Fruit fly (Drosophila melanogaster) whole organism, prepupa: Measurements from ENCODE around the gene CG42729.

ENCODE experiments used
- Blimp-1 ChIP-seq: fragments of 200-800 bp; sonication (Bioruptor generic); optimal IDR thresholded peaks from 3 replicates; lab custom pipeline; 2017; ENCODE audit warnings: missing biosample characterization, missing genetic modification characterization, mild to moderate bottlenecking, moderate library complexity, missing genetic modification reagents
- CG10631 ChIP-seq: fragments of 200-800 bp; sonication (Bioruptor generic); optimal IDR thresholded peaks from 2 replicates; lab custom pipeline; 2016; ENCODE audit warnings: missing biosample characterization, missing genetic modification characterization
- CG10669 ChIP-seq: fragments of 200-800 bp; sonication (Bioruptor generic); optimal IDR thresholded peaks from 3 replicates; lab custom pipeline; 2018; ENCODE audit warnings: missing biosample characterization, mild to moderate bottlenecking, missing genetic modification characterization, moderate library complexity
- CG11294 ChIP-seq: fragments of 200-800 bp; sonication (Bioruptor generic); IDR thresholded peaks from 2 replicates; pipeline ENCODE4 v1.3.6; 2022; ENCODE audit warnings: missing biosample characterization, missing genetic modification characterization
- CG11762 ChIP-seq: fragments of 200-800 bp; sonication (Bioruptor generic); optimal IDR thresholded peaks from 3 replicates; lab custom pipeline; 2016; ENCODE audit warnings: missing biosample characterization, missing genetic modification characterization; ENCODE audit not compliant: insufficient read depth
- CG11902 ChIP-seq: fragments of 200-800 bp; sonication (Bioruptor generic); optimal IDR thresholded peaks from 3 replicates; lab custom pipeline; 2016; ENCODE audit warnings: missing biosample characterization, missing genetic modification characterization
- CG15336 ChIP-seq: fragments of 200-800 bp; sonication (Bioruptor generic); IDR thresholded peaks from 2 replicates; pipeline ENCODE4 v1.3.6; 2022; ENCODE audit warnings: missing biosample characterization, missing genetic modification characterization
- CG1621 ChIP-seq: fragments of 200-800 bp; sonication (Bioruptor generic); optimal IDR thresholded peaks from 3 replicates; lab custom pipeline; 2018; ENCODE audit warnings: missing biosample characterization, mild to moderate bottlenecking, missing genetic modification characterization
- CG16779 ChIP-seq: fragments of 200-800 bp; sonication (Bioruptor generic); optimal IDR thresholded peaks from 3 replicates; lab custom pipeline; 2017; ENCODE audit warnings: missing biosample characterization, mild to moderate bottlenecking, missing genetic modification characterization
- CG3032 ChIP-seq: fragments of 200-800 bp; optimal IDR thresholded peaks from 2 replicates; lab custom pipeline; 2019; ENCODE audit warnings: missing biosample characterization, mild to moderate bottlenecking, missing genetic modification characterization, moderate library complexity
- CG31627 ChIP-seq: fragments of 200-800 bp; sonication (Bioruptor generic); optimal IDR thresholded peaks from 3 replicates; lab custom pipeline; 2016; ENCODE audit warnings: missing biosample characterization, missing genetic modification characterization
- CG32006 ChIP-seq: fragments of 200-800 bp; sonication (Bioruptor generic); optimal IDR thresholded peaks from 3 replicates; lab custom pipeline; 2017; ENCODE audit warnings: missing biosample characterization, mild to moderate bottlenecking, missing genetic modification characterization
- CG3919 ChIP-seq: fragments of 200-800 bp; sonication (Bioruptor generic); optimal IDR thresholded peaks from 3 replicates; lab custom pipeline; 2016; ENCODE audit warnings: missing biosample characterization, missing genetic modification characterization
- CG6276 ChIP-seq: fragments of 200-800 bp; sonication (Bioruptor generic); optimal IDR thresholded peaks from 2 replicates; lab custom pipeline; 2017; ENCODE audit warnings: missing biosample characterization, mild to moderate bottlenecking, missing genetic modification characterization
- CG6792 ChIP-seq: fragments of 200-800 bp; sonication (Bioruptor generic); optimal IDR thresholded peaks from 3 replicates; lab custom pipeline; 2016; ENCODE audit warnings: missing biosample characterization, missing genetic modification characterization
- CG6808 ChIP-seq: fragments of 200-800 bp; sonication (Bioruptor generic); optimal IDR thresholded peaks from 3 replicates; lab custom pipeline; 2017; ENCODE audit warnings: missing biosample characterization, missing genetic modification characterization, mild to moderate bottlenecking, moderate library complexity, missing genetic modification reagents
- CG6854 ChIP-seq: fragments of 200-800 bp; sonication (Bioruptor generic); optimal IDR thresholded peaks from 2 replicates; lab custom pipeline; 2017; ENCODE audit warnings: missing biosample characterization, mild to moderate bottlenecking, missing genetic modification characterization
- CG7368 ChIP-seq: fragments of 200-800 bp; sonication (Bioruptor generic); optimal IDR thresholded peaks from 3 replicates; lab custom pipeline; 2016; ENCODE audit warnings: missing biosample characterization, missing genetic modification characterization
- CG8119 ChIP-seq: fragments of 200-800 bp; sonication (Bioruptor generic); IDR thresholded peaks from 3 replicates; pipeline ENCODE4 v1.3.6; 2022; ENCODE audit warnings: missing biosample characterization, missing genetic modification characterization
- CG8319 ChIP-seq: fragments of 200-800 bp; sonication (Bioruptor generic); optimal IDR thresholded peaks from 3 replicates; lab custom pipeline; 2016; ENCODE audit warnings: missing biosample characterization, missing genetic modification characterization
- CG8632 ChIP-seq: fragments of 200-800 bp; sonication (Bioruptor generic); optimal IDR thresholded peaks from 3 replicates; lab custom pipeline; 2016; ENCODE audit warnings: missing biosample characterization, missing genetic modification characterization
- CG9139 ChIP-seq: fragments of 200-800 bp; sonication (Bioruptor generic); optimal IDR thresholded peaks from 3 replicates; lab custom pipeline; 2017; ENCODE audit warnings: missing biosample characterization, mild to moderate bottlenecking, missing genetic modification characterization
- Eip75B ChIP-seq: fragments of 200-800 bp; sonication (Bioruptor generic); optimal IDR thresholded peaks from 3 replicates; lab custom pipeline; 2016; ENCODE audit warnings: missing biosample characterization, missing genetic modification characterization
- Eip78C ChIP-seq: fragments of 200-800 bp; sonication (Bioruptor generic); peaks from one replicate; lab custom pipeline; 2016; ENCODE audit warnings: missing biosample characterization, missing genetic modification characterization
- Ets96B ChIP-seq: fragments of 200-800 bp; optimal IDR thresholded peaks from 2 replicates; lab custom pipeline; 2019; ENCODE audit warnings: missing biosample characterization, mild to moderate bottlenecking, missing genetic modification characterization, moderate library complexity
- Gug ChIP-seq: fragments of 200-800 bp; sonication (Bioruptor generic); IDR thresholded peaks from 2 replicates; pipeline ENCODE4 v1.3.6; 2022; ENCODE audit warnings: missing biosample characterization, missing genetic modification characterization
- Lpt ChIP-seq: fragments of 200-800 bp; sonication (Bioruptor generic); optimal IDR thresholded peaks from 3 replicates; lab custom pipeline; 2016; ENCODE audit warnings: missing biosample characterization, missing genetic modification characterization
- Met ChIP-seq: fragments of 200-800 bp; sonication (Bioruptor generic); optimal IDR thresholded peaks from 3 replicates; lab custom pipeline; 2016; ENCODE audit warnings: missing biosample characterization, missing genetic modification characterization
- OdsH ChIP-seq: fragments of 200-800 bp; sonication (Bioruptor generic); optimal IDR thresholded peaks from 3 replicates; lab custom pipeline; 2016; ENCODE audit warnings: missing biosample characterization, missing genetic modification characterization
- Smox ChIP-seq: fragments of 200-800 bp; sonication (Bioruptor generic); optimal IDR thresholded peaks from 3 replicates; lab custom pipeline; 2016; ENCODE audit warnings: missing biosample characterization, missing genetic modification characterization
- Sox102F ChIP-seq: fragments of 200-800 bp; sonication (Bioruptor generic); optimal IDR thresholded peaks from 2 replicates; lab custom pipeline; 2016; ENCODE audit warnings: missing biosample characterization, mild to moderate bottlenecking, missing genetic modification characterization
- Sox14 ChIP-seq: fragments of 200-800 bp; sonication (Bioruptor generic); optimal IDR thresholded peaks from 3 replicates; lab custom pipeline; 2016; ENCODE audit warnings: missing biosample characterization, missing genetic modification characterization
- achi ChIP-seq: fragments of 200-800 bp; sonication (Bioruptor generic); optimal IDR thresholded peaks from 3 replicates; lab custom pipeline; 2016; ENCODE audit warnings: missing biosample characterization, missing genetic modification characterization
- acj6 ChIP-seq: fragments of 200-800 bp; sonication (Bioruptor generic); optimal IDR thresholded peaks from 3 replicates; lab custom pipeline; 2016; ENCODE audit warnings: missing biosample characterization, missing genetic modification characterization
- dac ChIP-seq: fragments of 200-800 bp; sonication (Bioruptor generic); optimal IDR thresholded peaks from 2 replicates; lab custom pipeline; 2017; ENCODE audit warnings: missing biosample characterization, mild to moderate bottlenecking, missing genetic modification characterization
- dsx ChIP-seq: fragments of 200-800 bp; optimal IDR thresholded peaks from 3 replicates; lab custom pipeline; 2019; ENCODE audit warnings: missing biosample characterization, mild to moderate bottlenecking, missing genetic modification characterization, moderate library complexity; ENCODE audit not compliant: poor library complexity, severe bottlenecking
- eg ChIP-seq: fragments of 200-800 bp; sonication (Bioruptor generic); IDR thresholded peaks from 3 replicates; pipeline ENCODE4 v1.3.6; 2022; ENCODE audit warnings: missing biosample characterization, missing genetic modification characterization
- esn ChIP-seq: fragments of 200-800 bp; sonication (Bioruptor generic); optimal IDR thresholded peaks from 2 replicates; lab custom pipeline; 2016; ENCODE audit warnings: missing biosample characterization, mild to moderate bottlenecking, missing genetic modification characterization, moderate library complexity
- fd85E ChIP-seq: fragments of 200-800 bp; sonication (Bioruptor generic); optimal IDR thresholded peaks from 3 replicates; lab custom pipeline; 2016; ENCODE audit warnings: missing biosample characterization, missing genetic modification characterization
- salr ChIP-seq, 2 experiments: fragments of 200-800 bp; sonication (Bioruptor generic); optimal IDR thresholded peaks; 3 replicates each; lab custom pipeline; 2016 to 2018; ENCODE audit warnings: missing biosample characterization in 2 of 2, missing genetic modification characterization in 2 of 2, mild to moderate bottlenecking in 1 of 2
- spab ChIP-seq: fragments of 200-800 bp; sonication (Bioruptor generic); optimal IDR thresholded peaks from 2 replicates; lab custom pipeline; 2017; ENCODE audit warnings: missing biosample characterization, mild to moderate bottlenecking, missing genetic modification characterization, missing genetic modification reagents
- ss ChIP-seq, 2 experiments: fragments of 200-800 bp; sonication (Bioruptor generic); optimal IDR thresholded peaks; 2 replicates in 1 of 2; 3 replicates in 1 of 2; lab custom pipeline; 2017 to 2018; ENCODE audit warnings: mild to moderate bottlenecking in 2 of 2, missing biosample characterization in 2 of 2, missing genetic modification characterization in 2 of 2, moderate library complexity in 1 of 2
- svp ChIP-seq: fragments of 200-800 bp; sonication (Bioruptor generic); peaks from one replicate; lab custom pipeline; 2016; ENCODE audit warnings: missing biosample characterization, missing genetic modification characterization
- topi ChIP-seq: fragments of 200-800 bp; sonication (Bioruptor generic); optimal IDR thresholded peaks from 3 replicates; lab custom pipeline; 2016; ENCODE audit warnings: missing biosample characterization, missing genetic modification characterization
- vri ChIP-seq: fragments of 200-800 bp; sonication (Bioruptor generic); optimal IDR thresholded peaks from 3 replicates; lab custom pipeline; 2016; ENCODE audit warnings: missing biosample characterization, mild to moderate bottlenecking, missing genetic modification characterization

Gene CG42729

DNA sequence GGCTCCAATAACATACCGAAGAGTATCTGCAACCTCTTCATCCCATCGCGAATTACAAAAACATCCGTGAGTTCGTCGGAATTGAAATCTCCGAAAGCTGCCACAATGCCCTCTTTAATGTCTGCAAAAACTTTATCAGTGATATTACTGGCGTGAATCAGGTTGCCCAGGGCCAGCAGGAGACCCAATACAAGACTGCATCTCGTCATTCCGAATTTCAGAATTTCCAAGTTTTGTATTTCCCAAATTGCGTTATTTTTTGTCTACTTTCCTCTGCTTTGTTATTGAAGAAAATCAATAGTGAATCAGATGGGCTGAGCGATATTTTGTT, 35.4 kb upstream of the CG42729 start:
- no peak for TF ChIP-seq eg
- TF ChIP-seq svp (GFP tag; lab: Kevin White, UChicago) = no peak
- TF ChIP-seq CG8119 (GFP tag; lab: Robert Waterston, UW) = no peak
- no peak for TF ChIP-seq Ets96B
- TF ChIP-seq Smox = no peak
- TF ChIP-seq Lpt = no peak
- TF ChIP-seq Eip78C (GFP tag; lab: Kevin White, UChicago) = peak; percentile 17

DNA sequence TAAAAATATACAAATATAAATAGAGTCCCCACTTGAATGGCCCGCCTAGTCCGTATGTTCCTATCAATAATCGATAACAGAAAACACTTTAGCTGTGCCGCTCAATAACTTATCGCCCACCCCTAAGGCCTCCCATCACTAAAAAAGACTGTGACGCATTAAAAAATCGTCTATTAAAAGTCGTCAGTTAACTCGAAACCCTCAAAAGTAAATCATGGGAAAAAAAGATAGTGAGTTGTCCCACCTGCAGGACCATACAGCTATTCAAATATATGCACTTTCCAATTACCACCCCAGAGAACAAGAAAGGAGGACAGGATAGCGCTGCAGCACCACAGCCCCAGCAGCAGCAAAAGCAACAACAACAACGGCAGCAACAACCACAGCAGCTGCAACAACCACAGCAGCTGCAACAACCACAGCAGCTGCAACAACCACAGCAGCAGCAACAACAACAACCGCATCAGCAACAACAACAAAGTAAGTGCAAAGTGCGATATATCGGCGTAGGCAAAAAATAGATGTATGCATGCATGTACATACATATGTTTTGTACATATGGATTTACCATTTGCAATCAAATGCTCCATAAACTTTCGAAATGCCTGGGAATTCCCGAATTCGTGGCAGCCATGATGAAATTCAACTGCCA, 26.8 kb upstream of the CG42729 start, which contains the start of gene AGO2:
Gene AGO2 (plus strand): TSS at position 121 of the 652 bp plus-strand sequence.
- TF ChIP-seq Ets96B (peak; percentile 47), fd85E (GFP tag; lab: Kevin White, UChicago) (peak; percentile 60), CG11294 (GFP tag; lab: Robert Waterston, UW) (no peak; the same call in 1 of the 2 replicates), OdsH (no peak), CG6854 (GFP tag; lab: Kevin White, UChicago) (peak; percentile 67), CG11762 (GFP tag; lab: Kevin White, UChicago) (peak; percentile 78), CG8319 (GFP tag; lab: Kevin White, UChicago) (peak; percentile 71), Eip78C (GFP tag; lab: Kevin White, UChicago) (peak; percentile 59), Gug (GFP tag; lab: Robert Waterston, UW) (peak; percentile 81), CG8632 (no peak), CG10669 (GFP tag; lab: Kevin White, UChicago) (peak; percentile 87), salr (GFP tag; optimal IDR thresholded peaks at IDR 0.05; lab: Kevin White, UChicago) (no peak), Smox (no peak), CG7368 (GFP tag; lab: Kevin White, UChicago) (peak; percentile 84), CG9139 (GFP tag; lab: Kevin White, UChicago) (peak; percentile 80), Sox102F (GFP tag; lab: Kevin White, UChicago) (no peak), vri (GFP tag; lab: Kevin White, UChicago) (peak; percentile 30), svp (GFP tag; lab: Kevin White, UChicago) (peak; percentile 55), CG16779 (tag; lab: Kevin White, UChicago) (peak; percentile 62), CG6808 (peak; percentile 91), topi (peak; percentile 50), CG11902 (GFP tag; lab: Kevin White, UChicago) (no peak), eg (peak; percentile 91; the same call in 2 of the 3 replicates), dsx (GFP tag; lab: Kevin White, UChicago) (peak; percentile 94), CG32006 (GFP tag; lab: Kevin White, UChicago) (no peak), CG3919 (peak; percentile 85), spab (peak; percentile 91), CG6276 (GFP tag; lab: Kevin White, UChicago) (peak; percentile 97), Blimp-1 (GFP tag; lab: Kevin White, UChicago) (peak; percentile 56), esn (GFP tag; lab: Kevin White, UChicago) (peak; percentile 43), Met (GFP tag; lab: Kevin White, UChicago) (peak; percentile 19), CG1621 (peak; percentile 65), dac (peak; percentile 56), acj6 (GFP tag; lab: Kevin White, UChicago) (no peak), Sox14 (GFP tag; lab: Kevin White, UChicago) (peak; percentile 18), Lpt (peak; percentile 87), CG8119 (GFP tag; lab: Robert Waterston, UW) (no peak), CG3032 (tag; lab: Kevin White, UChicago) (peak; percentile 85), CG15336 (GFP tag; lab: Robert Waterston, UW) (peak; percentile 44; the same call in 1 of the 2 replicates), Eip75B (peak; percentile 54), achi (GFP tag; lab: Kevin White, UChicago) (no peak), CG31627 (GFP tag; lab: Kevin White, UChicago) (no peak), CG10631 (GFP tag; lab: Kevin White, UChicago) (no peak), CG6792 (GFP tag; lab: Kevin White, UChicago) (no peak), ss (GFP tag; optimal IDR thresholded peaks at IDR 0.05; lab: Kevin White, UChicago) (peak in 1 of 2 experiments; percentile 94)
